Fruit fly (Drosophila melanogaster) whole organism, embryonic: ENCODE data around the gene spn-B.

Source experiments
- Atf3 ChIP-seq: fragments of 200-800 bp; sonication (Bioruptor generic); optimal IDR thresholded peaks from 3 replicates; lab custom pipeline; 2016; ENCODE audit warnings: missing biosample characterization, missing genetic modification characterization
- Awh ChIP-seq: fragments of 200-800 bp; sonication (Bioruptor generic); IDR thresholded peaks from 2 replicates; pipeline ENCODE4, ENCODE4 v1.3.6; 2022; ENCODE audit warnings: missing biosample characterization, missing genetic modification characterization
- CG10366 ChIP-seq: fragments of 200-800 bp; sonication (Bioruptor generic); IDR thresholded peaks from 2 replicates; pipeline ENCODE4 v1.3.6; 2022; ENCODE audit warnings: missing biosample characterization, missing genetic modification characterization
- CG11398 ChIP-seq: fragments of 200-800 bp; sonication (Bioruptor generic); optimal IDR thresholded peaks from 2 replicates; lab custom pipeline; 2016; ENCODE audit warnings: missing biosample characterization, missing genetic modification characterization
- CG11560 ChIP-seq: fragments of 200-800 bp; sonication (Bioruptor generic); IDR thresholded peaks from 3 replicates; pipeline ENCODE4 v1.3.6; 2022; ENCODE audit warnings: missing biosample characterization, missing genetic modification characterization
- CG12155 ChIP-seq: fragments of 200-800 bp; sonication (Bioruptor generic); optimal IDR thresholded peaks from 3 replicates; lab custom pipeline; 2016; ENCODE audit warnings: missing biosample characterization, missing genetic modification characterization
- CG13624 ChIP-seq: fragments of 200-800 bp; sonication (Bioruptor generic); optimal IDR thresholded peaks from 2 replicates; lab custom pipeline; 2016; ENCODE audit warnings: missing biosample characterization, missing genetic modification characterization
- CG14860 ChIP-seq: fragments of 200-800 bp; sonication (Bioruptor generic); IDR thresholded peaks from 3 replicates; pipeline ENCODE4 v1.3.6; 2022; ENCODE audit warnings: missing biosample characterization, missing genetic modification characterization; ENCODE audit not compliant: partially characterized antibody
- CG15514 ChIP-seq: fragments of 200-800 bp; sonication (Bioruptor generic); optimal IDR thresholded peaks from 3 replicates; lab custom pipeline; 2017; ENCODE audit warnings: missing biosample characterization, missing genetic modification characterization, mild to moderate bottlenecking, moderate library complexity, missing genetic modification reagents
- CG16779 ChIP-seq: fragments of 200-800 bp; sonication (Bioruptor generic); IDR thresholded peaks from 2 replicates; pipeline ENCODE4 v1.3.6; 2022; ENCODE audit warnings: missing biosample characterization, missing genetic modification characterization
- CG16815 ChIP-seq: fragments of 200-800 bp; sonication (Bioruptor generic); optimal IDR thresholded peaks from 3 replicates; lab custom pipeline; 2017; ENCODE audit warnings: missing biosample characterization, mild to moderate bottlenecking, missing genetic modification characterization
- CG43689 ChIP-seq: fragments of 200-800 bp; sonication (Bioruptor generic); IDR thresholded peaks from 2 replicates; pipeline ENCODE4 v1.3.6; 2022; ENCODE audit warnings: missing biosample characterization, missing genetic modification characterization
- CG4424 ChIP-seq: fragments of 200-800 bp; sonication (Bioruptor generic); optimal IDR thresholded peaks from 3 replicates; lab custom pipeline; 2016; ENCODE audit warnings: missing biosample characterization, missing genetic modification characterization
- CG4617 ChIP-seq: fragments of 200-800 bp; sonication (Bioruptor generic); optimal IDR thresholded peaks from 3 replicates; lab custom pipeline; 2016; ENCODE audit warnings: missing biosample characterization, missing genetic modification characterization, borderline replicate concordance
- CG4730 ChIP-seq: fragments of 200-800 bp; sonication (Bioruptor generic); IDR thresholded peaks from 2 replicates; pipeline ENCODE4 v1.3.6; 2022; ENCODE audit warnings: missing biosample characterization, missing genetic modification characterization
- CG4854 ChIP-seq: fragments of 200-800 bp; sonication (Bioruptor generic); optimal IDR thresholded peaks from 2 replicates; lab custom pipeline; 2016; ENCODE audit warnings: missing biosample characterization, missing genetic modification characterization, inconsistent platforms
- CG9932 ChIP-seq: fragments of 200-800 bp; sonication (Bioruptor generic); IDR thresholded peaks from 2 replicates; pipeline ENCODE4 v1.3.6; 2022; ENCODE audit warnings: missing biosample characterization, missing genetic modification characterization
- Camta ChIP-seq: fragments of 200-800 bp; sonication (Bioruptor generic); optimal IDR thresholded peaks from 2 replicates; lab custom pipeline; 2016; ENCODE audit warnings: missing biosample characterization, missing genetic modification characterization
- Dll ChIP-seq: fragments of 200-800 bp; sonication (Bioruptor generic); IDR thresholded peaks from 4 replicates; pipeline ENCODE4 v1.3.6; 2022; ENCODE audit warnings: missing biosample characterization, missing genetic modification characterization; ENCODE audit not compliant: partially characterized antibody
- Doc3 ChIP-seq: fragments of 200-800 bp; sonication (Bioruptor generic); IDR thresholded peaks from 3 replicates; pipeline ENCODE4 v1.3.6; 2022; ENCODE audit warnings: missing biosample characterization, missing genetic modification characterization; ENCODE audit not compliant: partially characterized antibody
- Drgx ChIP-seq: fragments of 200-800 bp; sonication (Bioruptor generic); IDR thresholded peaks from 2 replicates; pipeline ENCODE4 v1.3.6; 2022; ENCODE audit warnings: missing biosample characterization, missing genetic modification characterization
- HLHmδ ChIP-seq: fragments of 200-800 bp; sonication (Bioruptor generic); optimal IDR thresholded peaks from 2 replicates; lab custom pipeline; 2018; ENCODE audit warnings: missing biosample characterization, mild to moderate bottlenecking, missing genetic modification characterization, moderate library complexity
- MESR4 ChIP-seq: fragments of 200-800 bp; sonication (Bioruptor generic); optimal IDR thresholded peaks from 2 replicates; lab custom pipeline; 2018; ENCODE audit warnings: missing biosample characterization, mild to moderate bottlenecking, missing genetic modification characterization, moderate library complexity
- Mad ChIP-seq: fragments of 200-800 bp; sonication (Bioruptor generic); optimal IDR thresholded peaks from 2 replicates; lab custom pipeline; 2016; ENCODE audit warnings: missing biosample characterization, missing genetic modification characterization
- Oli ChIP-seq: fragments of 200-800 bp; sonication (Bioruptor generic); optimal IDR thresholded peaks from 2 replicates; lab custom pipeline; 2018; ENCODE audit warnings: missing biosample characterization, mild to moderate bottlenecking, missing genetic modification characterization, moderate library complexity
- Optix ChIP-seq: fragments of 200-800 bp; sonication (Bioruptor generic); IDR thresholded peaks from 3 replicates; pipeline ENCODE4 v1.3.6; 2022; ENCODE audit warnings: missing biosample characterization, missing genetic modification characterization
- Poxn ChIP-seq: fragments of 200-800 bp; sonication (Bioruptor generic); IDR thresholded peaks from 2 replicates; pipeline ENCODE4 v1.3.6; 2022; ENCODE audit warnings: missing biosample characterization, missing genetic modification characterization
- Sry-δ ChIP-seq: fragments of 200-800 bp; sonication (Bioruptor generic); optimal IDR thresholded peaks from 2 replicates; lab custom pipeline; 2016; ENCODE audit warnings: missing biosample characterization, missing genetic modification characterization
- ara ChIP-seq: fragments of 200-800 bp; sonication (Bioruptor generic); IDR thresholded peaks from 2 replicates; pipeline ENCODE4 v1.3.6; 2022; ENCODE audit warnings: missing biosample characterization, missing genetic modification characterization
- bcd ChIP-seq: fragments of 200-800 bp; sonication (Bioruptor generic); optimal IDR thresholded peaks from 2 replicates; lab custom pipeline; 2017; ENCODE audit warnings: missing biosample characterization, mild to moderate bottlenecking, missing genetic modification characterization
- ci ChIP-seq: fragments of 200-800 bp; sonication (Bioruptor generic); IDR thresholded peaks from 3 replicates; pipeline ENCODE4 v1.3.6; 2022; ENCODE audit warnings: missing biosample characterization, missing genetic modification characterization
- dmrt11E ChIP-seq: fragments of 200-800 bp; sonication (Bioruptor generic); optimal IDR thresholded peaks from 3 replicates; lab custom pipeline; 2018; ENCODE audit warnings: missing biosample characterization, mild to moderate bottlenecking, missing genetic modification characterization, moderate library complexity
- emc ChIP-seq: fragments of 200-800 bp; sonication (Bioruptor generic); optimal IDR thresholded peaks from 2 replicates; lab custom pipeline; 2016; ENCODE audit warnings: missing biosample characterization, missing genetic modification characterization
- fru ChIP-seq: fragments of >200 bp; optimal IDR thresholded peaks from 2 replicates; lab custom pipeline; 2017
- grau ChIP-seq: fragments of 200-800 bp; optimal IDR thresholded peaks from 3 replicates; lab custom pipeline; 2019; ENCODE audit warnings: missing biosample characterization, mild to moderate bottlenecking, missing genetic modification characterization, moderate library complexity
- ken ChIP-seq: fragments of 200-800 bp; sonication (Bioruptor generic); IDR thresholded peaks from 3 replicates; pipeline ENCODE4 v1.3.6; 2022; ENCODE audit warnings: missing biosample characterization, missing genetic modification characterization
- lbe ChIP-seq: fragments of 200-800 bp; sonication (Bioruptor generic); optimal IDR thresholded peaks from 2 replicates; lab custom pipeline; 2016; ENCODE audit warnings: missing biosample characterization, mild to moderate bottlenecking, missing genetic modification characterization
- mirr ChIP-seq: fragments of 200-800 bp; sonication (Bioruptor generic); optimal IDR thresholded peaks from 3 replicates; lab custom pipeline; 2018; ENCODE audit warnings: missing biosample characterization, mild to moderate bottlenecking, missing genetic modification characterization
- mld ChIP-seq: fragments of 200-800 bp; sonication (Bioruptor generic); IDR thresholded peaks from 3 replicates; pipeline ENCODE4 v1.3.6; 2022; ENCODE audit warnings: missing biosample characterization, missing genetic modification characterization; ENCODE audit not compliant: partially characterized antibody
- nmo ChIP-seq: fragments of 200-800 bp; sonication (Bioruptor generic); optimal IDR thresholded peaks from 2 replicates; lab custom pipeline; 2018; ENCODE audit warnings: missing biosample characterization, mild to moderate bottlenecking, missing genetic modification characterization, moderate library complexity
- onecut ChIP-seq: fragments of 200-800 bp; sonication (Bioruptor generic); IDR thresholded peaks from 2 replicates; pipeline ENCODE4 v1.3.6; 2022; ENCODE audit warnings: missing biosample characterization, missing genetic modification characterization
- pnt ChIP-seq: fragments of 200-800 bp; sonication (Bioruptor generic); optimal IDR thresholded peaks from 3 replicates; lab custom pipeline; 2016; ENCODE audit warnings: missing biosample characterization, missing genetic modification characterization
- rib ChIP-seq: fragments of 200-800 bp; sonication (Bioruptor generic); IDR thresholded peaks from 2 replicates; pipeline ENCODE4 v1.3.6; 2022; ENCODE audit warnings: missing biosample characterization, missing genetic modification characterization
- ro ChIP-seq: fragments of 200-800 bp; sonication (Bioruptor generic); IDR thresholded peaks from 2 replicates; pipeline ENCODE4 v1.3.6; 2022; ENCODE audit warnings: missing biosample characterization, missing genetic modification characterization
- scrt ChIP-seq: fragments of 200-800 bp; sonication (Bioruptor generic); optimal IDR thresholded peaks from 2 replicates; lab custom pipeline; 2018; ENCODE audit warnings: missing biosample characterization, mild to moderate bottlenecking, missing genetic modification characterization, moderate library complexity
- sens-2 ChIP-seq: fragments of 200-800 bp; sonication (Bioruptor generic); IDR thresholded peaks from 2 replicates; pipeline ENCODE4 v1.3.6; 2022; ENCODE audit warnings: missing biosample characterization, missing genetic modification characterization
- slp2 ChIP-seq: fragments of 200-800 bp; sonication (Bioruptor generic); optimal IDR thresholded peaks from 2 replicates; lab custom pipeline; 2016; ENCODE audit warnings: missing biosample characterization, missing genetic modification characterization
- twi ChIP-seq: fragments of 200-800 bp; optimal IDR thresholded peaks from 2 replicates; lab custom pipeline; 2019; ENCODE audit warnings: missing biosample characterization, mild to moderate bottlenecking, missing genetic modification characterization, moderate library complexity
- zen ChIP-seq: fragments of 200-800 bp; sonication (Bioruptor generic); optimal IDR thresholded peaks from 3 replicates; lab custom pipeline; 2018; ENCODE audit warnings: missing biosample characterization, mild to moderate bottlenecking, missing genetic modification characterization, moderate library complexity
- zfh2 ChIP-seq: fragments of 200-800 bp; sonication (Bioruptor generic); optimal IDR thresholded peaks from 2 replicates; lab custom pipeline; 2016; ENCODE audit warnings: missing biosample characterization, missing genetic modification characterization

The spn-B gene

DNA sequence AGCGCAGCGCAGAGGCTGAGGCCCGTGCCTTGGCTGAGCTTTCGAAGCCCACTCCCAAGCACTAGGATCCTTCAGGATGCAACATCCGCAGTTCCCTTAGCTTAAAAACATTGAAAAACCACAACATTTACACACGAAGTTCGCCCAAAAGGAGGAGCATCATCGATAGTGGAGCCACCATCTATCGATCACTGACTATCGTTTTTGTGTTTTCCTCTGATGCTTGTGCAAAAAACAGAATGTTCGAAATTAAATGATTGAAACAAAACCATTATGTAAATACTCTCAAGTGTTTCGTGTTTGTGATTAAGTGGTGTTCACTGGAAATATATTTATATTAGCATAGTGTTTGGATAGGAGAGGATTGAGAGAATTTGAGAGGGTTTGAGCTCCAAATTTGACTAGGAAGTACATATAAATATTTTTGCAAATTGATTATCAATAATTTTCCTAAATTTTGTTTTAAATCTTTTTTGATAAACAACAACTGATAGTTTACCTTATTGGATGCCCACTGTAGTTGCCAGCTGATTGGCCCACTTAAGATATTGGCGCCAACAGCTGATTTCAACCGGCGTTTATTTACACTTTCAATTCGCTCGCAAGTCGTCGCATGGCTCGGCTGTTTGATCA is at the start of gene spn-B (continued):
- peak; percentile 55 for TF ChIP-seq CG4854 (GFP tag; lab: Kevin White, UChicago)
- no peak for TF ChIP-seq MESR4 (GFP tag; lab: Kevin White, UChicago)
- TF ChIP-seq zen (tag; lab: Kevin White, UChicago): peak; percentile 66
- TF ChIP-seq sens-2 (GFP tag; lab: Robert Waterston, UW): no peak
- TF ChIP-seq Oli (tag; lab: Kevin White, UChicago): peak; percentile 79
- TF ChIP-seq twi (tag; lab: Kevin White, UChicago): peak; percentile 42
- TF ChIP-seq Drgx: peak; percentile 75; the same call in 1 of the 2 replicates
- peak; percentile 61 for TF ChIP-seq CG15514
- no peak for TF ChIP-seq Awh (GFP tag; lab: Robert Waterston, UW)
- TF ChIP-seq Doc3 (GFP tag; lab: Robert Waterston, UW): 0 out of 3 replicates have a peak, but pooled peaks have one; percentile 37
- peak; percentile 98 for TF ChIP-seq grau (tag; lab: Kevin White, UChicago)
- TF ChIP-seq CG43689 (GFP tag; lab: Robert Waterston, UW): no peak
- TF ChIP-seq mirr (GFP tag; lab: Kevin White, UChicago): no peak
- peak; percentile 49 for TF ChIP-seq Mad (GFP tag; lab: Kevin White, UChicago)
- TF ChIP-seq CG12155: peak; percentile 63
- TF ChIP-seq ken: 0 out of 3 replicates have a peak, but pooled peaks have one; percentile 3
- TF ChIP-seq slp2: peak; percentile 11
- TF ChIP-seq CG4617 (GFP tag; lab: Kevin White, UChicago): no peak
- TF ChIP-seq CG14860: no peak
- peak; percentile 59 for TF ChIP-seq scrt
- peak; percentile 58 for TF ChIP-seq Dll (GFP tag; lab: Robert Waterston, UW)
- TF ChIP-seq Sry-δ: peak; percentile 38
- peak; percentile 15; the same call in 1 of the 2 replicates for TF ChIP-seq rib (GFP tag; lab: Robert Waterston, UW)
- peak; percentile 21 for TF ChIP-seq emc (GFP tag; lab: Kevin White, UChicago)
- TF ChIP-seq CG9932: peak; percentile 66
- no peak for TF ChIP-seq CG16779 (GFP tag; lab: Robert Waterston, UW)
- TF ChIP-seq mld (GFP tag; lab: Robert Waterston, UW): no peak
- peak; percentile 75 for TF ChIP-seq bcd
- TF ChIP-seq onecut (GFP tag; lab: Robert Waterston, UW): peak; percentile 53
- no peak for TF ChIP-seq HLHmδ (GFP tag; lab: Kevin White, UChicago)
- no peak for TF ChIP-seq ro (GFP tag; lab: Robert Waterston, UW)
- peak; percentile 40 for TF ChIP-seq Camta
- peak; percentile 77 for TF ChIP-seq dmrt11E (tag; lab: Kevin White, UChicago)
- TF ChIP-seq CG10366 (GFP tag; lab: Robert Waterston, UW): peak; percentile 60
- no peak for TF ChIP-seq fru (lab: Kevin White, UChicago)
- TF ChIP-seq nmo (GFP tag; lab: Kevin White, UChicago): peak; percentile 76
- TF ChIP-seq Optix: no peak
- TF ChIP-seq Poxn (GFP tag; lab: Robert Waterston, UW): no peak
- TF ChIP-seq CG16815 (GFP tag; lab: Kevin White, UChicago): peak; percentile 57
- no peak for TF ChIP-seq CG11398 (GFP tag; lab: Kevin White, UChicago)
- TF ChIP-seq lbe: peak; percentile 76
- TF ChIP-seq CG11560 (tag; lab: Robert Waterston, UW): no peak
- TF ChIP-seq CG4730 (GFP tag; lab: Robert Waterston, UW): peak; percentile 49
- TF ChIP-seq CG4424 (GFP tag; lab: Kevin White, UChicago): peak; percentile 77
- peak; percentile 85 for TF ChIP-seq ci
- peak; percentile 78 for TF ChIP-seq CG13624 (GFP tag; lab: Kevin White, UChicago)
- TF ChIP-seq zfh2 (GFP tag; lab: Kevin White, UChicago): peak; percentile 53
- peak; percentile 24 for TF ChIP-seq pnt (GFP tag; lab: Kevin White, UChicago)
- peak; percentile 50; the same call in 1 of the 2 replicates for TF ChIP-seq ara (GFP tag; lab: Robert Waterston, UW)
- TF ChIP-seq Atf3 (GFP tag; lab: Kevin White, UChicago): no peak
